Worm (Caenorhabditis elegans) whole organism, mixed stage, embryonic: ENCODE results near the gene anoh-2.
A peak's percentile ranks its signal among the peaks of the same experiment; 100 is the strongest.

Source experiments
- M03D4.4 ChIP-seq: sonication (generic microtip); optimal IDR thresholded peaks from 2 replicates; lab custom pipeline; 2017; ENCODE audit warnings: mild to moderate bottlenecking, missing genetic modification characterization, missing compliant biosample characterization
- bed-3 ChIP-seq: fragments of 200-800 bp; sonication (Bioruptor generic); optimal IDR thresholded peaks from 3 replicates; lab custom pipeline; 2018; ENCODE audit warnings: mild to moderate bottlenecking, missing genetic modification characterization, moderate library complexity, missing compliant biosample characterization
- blmp-1 ChIP-seq: fragments of 150-350 bp; optimal IDR thresholded peaks from 2 replicates; lab custom pipeline; 2014; ENCODE audit warnings: missing biosample characterization, missing genetic modification characterization
- ceh-39 ChIP-seq: fragments of 150-350 bp; optimal IDR thresholded peaks from 2 replicates; lab custom pipeline; 2014; ENCODE audit warnings: missing biosample characterization, missing genetic modification characterization
- ceh-43 ChIP-seq: fragments of 200-800 bp; sonication (Bioruptor generic); optimal IDR thresholded peaks from 2 replicates; lab custom pipeline; 2018; ENCODE audit warnings: mild to moderate bottlenecking, missing genetic modification characterization, moderate library complexity, missing compliant biosample characterization
- ceh-83 ChIP-seq: fragments of 200-800 bp; sonication (Bioruptor generic); optimal IDR thresholded peaks from 2 replicates; lab custom pipeline; 2018; ENCODE audit warnings: mild to moderate bottlenecking, missing genetic modification characterization, missing compliant biosample characterization
- ces-1 ChIP-seq: fragments of 150-350 bp; optimal IDR thresholded peaks from 2 replicates; lab custom pipeline; 2014; ENCODE audit warnings: missing biosample characterization, missing genetic modification reagents, missing genetic modification characterization
- drap-1 ChIP-seq: fragments of 200-800 bp; sonication (Bioruptor generic); optimal IDR thresholded peaks from 3 replicates; lab custom pipeline; 2018; ENCODE audit warnings: mild to moderate bottlenecking, missing genetic modification characterization, missing compliant biosample characterization
- elt-1 ChIP-seq: sonication (generic microtip); optimal IDR thresholded peaks from 2 replicates; lab custom pipeline; 2017; ENCODE audit warnings: missing genetic modification characterization, mild to moderate bottlenecking, missing compliant biosample characterization, antibody characterized with exemption, moderate library complexity, borderline replicate concordance; ENCODE audit not compliant: insufficient read depth
- elt-3 ChIP-seq: fragments of 150-350 bp; optimal IDR thresholded peaks from 2 replicates; lab custom pipeline; 2014; ENCODE audit warnings: missing biosample characterization, missing genetic modification characterization
- flh-1 ChIP-seq: fragments of 200-800 bp; sonication (Bioruptor generic); optimal IDR thresholded peaks from 2 replicates; lab custom pipeline; 2018; ENCODE audit warnings: mild to moderate bottlenecking, missing genetic modification characterization, moderate library complexity, missing compliant biosample characterization
- ham-2 ChIP-seq: fragments of 200-800 bp; sonication (Bioruptor generic); optimal IDR thresholded peaks from 2 replicates; lab custom pipeline; 2018; ENCODE audit warnings: mild to moderate bottlenecking, missing genetic modification characterization, missing compliant biosample characterization
- hlh-1 ChIP-seq: fragments of 150-350 bp; optimal IDR thresholded peaks from 2 replicates; lab custom pipeline; 2014; ENCODE audit warnings: missing biosample characterization, missing genetic modification reagents, missing genetic modification characterization
- lin-13 ChIP-seq: fragments of 150-350 bp; optimal IDR thresholded peaks from 2 replicates; lab custom pipeline; 2014; ENCODE audit warnings: missing biosample characterization, missing genetic modification characterization
- lin-32 ChIP-seq: fragments of 200-800 bp; sonication (Bioruptor generic); optimal IDR thresholded peaks from 2 replicates; lab custom pipeline; 2018; ENCODE audit warnings: mild to moderate bottlenecking, missing genetic modification characterization, missing compliant biosample characterization
- lsy-2 ChIP-seq: fragments of 150-350 bp; optimal IDR thresholded peaks from 2 replicates; lab custom pipeline; 2014; ENCODE audit warnings: missing biosample characterization, missing genetic modification characterization
- mab-5 ChIP-seq: fragments of 150-350 bp; optimal IDR thresholded peaks from 2 replicates; lab custom pipeline; 2014; ENCODE audit warnings: missing biosample characterization, missing genetic modification characterization
- mep-1 ChIP-seq: fragments of 150-350 bp; optimal IDR thresholded peaks from 2 replicates; lab custom pipeline; 2017; ENCODE audit warnings: missing biosample characterization, missing genetic modification reagents, missing genetic modification characterization, inconsistent platforms
- mls-2 ChIP-seq: sonication (generic microtip); optimal IDR thresholded peaks from 2 replicates; lab custom pipeline; 2016; ENCODE audit warnings: mild to moderate bottlenecking, missing genetic modification characterization, moderate library complexity, missing compliant biosample characterization
- nhr-2 ChIP-seq: fragments of 150-350 bp; optimal IDR thresholded peaks from 2 replicates; lab custom pipeline; 2014; ENCODE audit warnings: missing biosample characterization, missing genetic modification characterization
- nhr-237 ChIP-seq: fragments of 150-350 bp; optimal IDR thresholded peaks from 2 replicates; lab custom pipeline; 2014; ENCODE audit warnings: missing biosample characterization, missing genetic modification characterization
- nhr-28 ChIP-seq: fragments of 150-350 bp; optimal IDR thresholded peaks from 2 replicates; lab custom pipeline; 2014; ENCODE audit warnings: missing biosample characterization, missing genetic modification characterization
- pha-4 ChIP-seq: fragments of 150-350 bp; optimal IDR thresholded peaks from 2 replicates; lab custom pipeline; 2018; ENCODE audit warnings: missing biosample characterization, missing genetic modification reagents, missing genetic modification characterization
- sem-2 ChIP-seq: fragments of 200-800 bp; sonication (Bioruptor generic); optimal IDR thresholded peaks from 2 replicates; lab custom pipeline; 2018; ENCODE audit warnings: mild to moderate bottlenecking, missing genetic modification characterization, missing compliant biosample characterization
- sptf-1 ChIP-seq: sonication (generic microtip); optimal IDR thresholded peaks from 2 replicates; lab custom pipeline; 2017; ENCODE audit warnings: mild to moderate bottlenecking, missing genetic modification characterization, moderate library complexity, missing compliant biosample characterization
- tbx-8 ChIP-seq: fragments of 200-800 bp; sonication (Bioruptor generic); optimal IDR thresholded peaks from 2 replicates; lab custom pipeline; 2018; ENCODE audit warnings: mild to moderate bottlenecking, missing genetic modification characterization, moderate library complexity, missing compliant biosample characterization
- unc-120 ChIP-seq: sonication (generic microtip); optimal IDR thresholded peaks from 2 replicates; lab custom pipeline; 2017; ENCODE audit warnings: missing genetic modification characterization, missing compliant biosample characterization; ENCODE audit not compliant: poor library complexity, severe bottlenecking
- unc-39 ChIP-seq: fragments of 150-350 bp; optimal IDR thresholded peaks from 2 replicates; lab custom pipeline; 2014; ENCODE audit warnings: missing biosample characterization, missing genetic modification characterization
- unc-62 ChIP-seq: fragments of 150-350 bp; optimal IDR thresholded peaks from 2 replicates; lab custom pipeline; 2014; ENCODE audit warnings: missing biosample characterization, missing genetic modification reagents, missing genetic modification characterization
- ztf-11 ChIP-seq: fragments of 150-350 bp; optimal IDR thresholded peaks from 2 replicates; lab custom pipeline; 2014; ENCODE audit warnings: missing biosample characterization, missing genetic modification characterization

The anoh-2 gene

DNA sequence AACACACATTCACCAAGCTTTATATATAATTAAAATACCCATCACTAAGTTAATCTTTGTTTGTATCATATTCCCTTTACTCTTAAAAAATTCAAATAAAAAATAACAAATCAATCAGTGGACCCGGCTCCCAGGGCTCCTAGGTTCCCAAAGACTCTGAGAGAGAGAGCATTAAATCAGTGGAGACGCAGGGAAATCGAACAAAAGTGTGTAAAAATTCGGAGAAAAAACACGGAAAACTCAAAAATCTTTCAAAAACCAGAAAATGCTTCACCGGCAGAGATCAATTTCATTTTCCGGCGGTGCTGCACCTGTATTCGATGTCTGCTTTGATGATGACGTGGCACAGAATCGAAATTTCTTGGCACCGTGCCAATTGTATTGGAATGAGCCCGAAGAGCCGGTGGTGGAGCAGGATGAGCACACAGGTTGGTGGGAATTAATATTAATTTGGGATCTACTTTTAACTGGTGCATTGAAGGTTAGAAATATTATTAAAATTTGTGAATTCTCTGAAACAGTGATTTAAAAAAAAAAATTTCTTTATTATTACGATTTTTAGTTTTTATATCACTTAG, at the start of gene anoh-2:
Gene anoh-2, plus strand, starts transcription at position 255 of the 578 bp plus-strand sequence.
- TF ChIP-seq mls-2 (tag; lab: Kevin White, UChicago) (no peak), elt-3 (tag; lab: Kevin White, UChicago) (no peak), sem-2 (GFP tag; lab: Kevin White, UChicago) (no peak), unc-62 (GFP tag; lab: Kevin White, UChicago) (no peak), tbx-8 (GFP tag; lab: Kevin White, UChicago) (no peak)
- TF ChIP-seq, all 35 proteins: peak for 0

DNA sequence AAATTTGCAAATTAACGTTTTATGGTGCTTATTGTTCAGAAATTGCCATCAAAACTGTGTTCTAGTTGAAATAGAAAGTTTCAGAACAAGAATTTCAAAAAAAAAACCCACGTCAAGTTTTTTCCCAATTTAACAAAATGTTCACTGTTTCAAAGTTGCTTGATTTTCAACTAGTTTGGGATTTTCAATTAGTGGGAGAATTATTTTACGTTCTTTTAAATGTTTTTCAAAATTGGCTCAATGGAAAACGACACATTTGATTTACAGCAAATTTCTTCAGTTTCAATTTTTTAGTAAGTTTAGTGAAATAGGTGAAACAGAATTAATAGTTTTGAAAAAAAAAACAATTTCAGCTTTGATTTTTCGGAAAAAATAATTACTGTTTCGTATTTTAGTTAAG, 49.5 kb upstream of the anoh-2 start:
- no peak for TF ChIP-seq pha-4 (tag; lab: Kevin White, UChicago)
- no peak for TF ChIP-seq M03D4.4 (tag; lab: Kevin White, UChicago)
- no peak for TF ChIP-seq ceh-83 (GFP tag; lab: Kevin White, UChicago)
- TF ChIP-seq unc-62 (GFP tag; lab: Kevin White, UChicago), result no peak
- TF ChIP-seq tbx-8 (GFP tag; lab: Kevin White, UChicago), result no peak
- TF ChIP-seq mls-2 (tag; lab: Kevin White, UChicago), result no peak
- no peak for TF ChIP-seq mab-5
- no peak for TF ChIP-seq nhr-2 (tag; lab: Kevin White, UChicago)
- TF ChIP-seq drap-1, result no peak
- TF ChIP-seq ceh-43 (GFP tag; lab: Kevin White, UChicago), result no peak
- TF ChIP-seq lin-32, result no peak
- no peak for TF ChIP-seq lsy-2 (tag; lab: Kevin White, UChicago)
- TF ChIP-seq ham-2 (GFP tag; lab: Kevin White, UChicago), result no peak
- no peak for TF ChIP-seq lin-13
- no peak for TF ChIP-seq hlh-1 (tag; lab: Kevin White, UChicago)
- TF ChIP-seq nhr-237 (tag; lab: Kevin White, UChicago), result no peak

DNA sequence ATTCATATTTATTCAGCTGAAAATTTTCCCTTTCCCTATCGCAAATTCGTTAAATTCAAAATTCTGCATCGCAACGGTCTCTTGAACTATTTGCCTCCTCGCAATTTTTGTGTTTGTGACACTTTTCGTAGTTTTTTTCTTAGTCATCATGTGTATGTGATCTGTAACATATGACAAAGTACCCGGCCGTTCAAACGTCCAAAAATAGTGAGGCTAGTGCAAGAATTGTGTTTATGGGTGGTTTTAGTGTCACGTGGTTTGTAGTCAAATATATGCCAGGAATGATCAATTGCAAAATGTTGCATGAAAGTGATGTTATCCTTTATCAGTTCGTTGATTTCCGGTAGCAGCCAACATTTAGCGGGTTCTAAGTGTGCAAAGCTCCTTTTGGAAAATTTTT, 48.3 kb upstream of the anoh-2 start:
- TF ChIP-seq ceh-39 (no peak), ham-2 (GFP tag; lab: Kevin White, UChicago) (no peak), nhr-237 (tag; lab: Kevin White, UChicago) (no peak), unc-62 (GFP tag; lab: Kevin White, UChicago) (no peak)

DNA sequence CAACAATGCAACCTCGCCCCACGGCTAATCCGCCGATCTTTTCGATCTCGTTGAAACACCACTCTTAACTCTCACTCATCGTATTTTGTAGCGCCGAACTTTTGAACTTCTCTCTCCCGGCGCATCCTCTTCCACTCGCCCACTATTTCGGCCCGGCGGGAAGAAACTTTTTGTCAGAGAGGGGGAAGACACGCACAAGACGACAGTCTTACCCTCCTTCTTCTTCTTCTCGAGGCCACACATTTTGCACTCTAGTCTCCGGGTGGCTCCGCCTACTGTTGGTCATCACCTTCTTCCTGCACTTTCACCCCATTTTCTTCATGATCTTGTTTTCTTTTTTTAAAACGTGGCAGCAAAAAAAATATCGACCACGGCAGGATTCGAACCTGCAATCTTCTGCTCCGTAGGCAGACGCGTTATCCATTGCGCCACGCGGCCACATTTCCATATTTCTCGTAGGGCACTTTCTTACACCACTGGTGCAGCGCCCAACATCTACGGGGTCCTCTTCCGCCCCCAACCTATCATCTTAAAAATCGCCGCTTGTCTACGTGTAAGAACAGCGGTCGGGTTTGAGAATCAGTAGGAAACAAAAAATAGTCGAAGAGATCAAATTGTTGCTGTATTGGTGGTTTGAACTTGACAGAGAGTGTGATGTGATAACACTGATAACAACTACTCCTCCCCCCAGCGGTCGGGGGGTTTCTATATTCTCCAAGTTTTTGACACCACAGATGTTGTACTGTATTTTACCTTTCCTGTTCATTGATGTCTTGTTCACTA, 47.0 kb upstream of the anoh-2 start:
- no peak for TF ChIP-seq tbx-8 (GFP tag; lab: Kevin White, UChicago)
- TF ChIP-seq blmp-1 (tag; lab: Kevin White, UChicago), result peak; percentile 76
- TF ChIP-seq hlh-1 (tag; lab: Kevin White, UChicago), result peak; percentile 3
- TF ChIP-seq ztf-11, result no peak
- no peak for TF ChIP-seq unc-39
- no peak for TF ChIP-seq nhr-28
- no peak for TF ChIP-seq ceh-43 (GFP tag; lab: Kevin White, UChicago)
- TF ChIP-seq lin-13, result peak; percentile 18
- TF ChIP-seq elt-1 (tag; lab: Kevin White, UChicago), result no peak
- TF ChIP-seq nhr-2 (tag; lab: Kevin White, UChicago), result no peak
- TF ChIP-seq drap-1, result no peak
- no peak for TF ChIP-seq bed-3
- peak; percentile 63 for TF ChIP-seq nhr-237 (tag; lab: Kevin White, UChicago)
- TF ChIP-seq ces-1, result no peak
- TF ChIP-seq pha-4 (tag; lab: Kevin White, UChicago), result peak; percentile 10
- no peak for TF ChIP-seq sptf-1 (tag; lab: Kevin White, UChicago)
- no peak for TF ChIP-seq flh-1 (GFP tag; lab: Kevin White, UChicago)
- peak; percentile 19 for TF ChIP-seq unc-120 (tag; lab: Kevin White, UChicago)
- peak; percentile 25 for TF ChIP-seq mep-1 (tag; lab: Kevin White, UChicago)
- TF ChIP-seq lin-32, result no peak
- TF ChIP-seq mls-2 (tag; lab: Kevin White, UChicago), result no peak
- no peak for TF ChIP-seq M03D4.4 (tag; lab: Kevin White, UChicago)
- TF ChIP-seq ham-2 (GFP tag; lab: Kevin White, UChicago), result peak; percentile 36
- TF ChIP-seq unc-62 (GFP tag; lab: Kevin White, UChicago), result peak; percentile 3
